Fruit fly (Drosophila melanogaster): ENCODE results near the gene CG14286.

DNA sequence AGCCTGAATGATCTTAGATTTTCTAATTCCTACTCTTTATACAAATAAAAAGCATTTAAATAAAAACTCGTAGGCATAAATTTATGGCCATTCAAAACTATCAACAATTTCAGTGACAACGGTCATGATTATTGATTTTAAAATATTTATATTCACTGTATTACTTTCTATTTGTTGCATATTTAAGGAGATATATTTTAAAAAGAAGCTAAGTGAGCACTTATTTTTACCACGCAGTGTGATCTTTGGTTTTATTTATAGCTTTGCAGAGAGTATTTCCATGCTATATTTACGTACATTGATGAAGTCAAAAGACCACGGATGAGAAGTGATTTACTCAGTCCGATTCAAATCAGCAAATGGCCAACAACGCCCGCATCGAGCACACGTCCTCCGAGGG lies 869 bp downstream of the CG14286 start, which contains the start of gene CG14285:
- no peak for TF ChIP-seq lola (GFP tag; optimal IDR thresholded peaks at IDR 0.05)
- no peak for TF ChIP-seq Jra (GFP tag; optimal IDR thresholded peaks at IDR 0.05)
- TF ChIP-seq psq (GFP tag; optimal IDR thresholded peaks at IDR 0.05) = no peak
- TF ChIP-seq Dif (GFP tag; optimal IDR thresholded peaks at IDR 0.05; ENCODE audit: partially characterized antibody) = no peak
- no peak for TF ChIP-seq brk (GFP tag; optimal IDR thresholded peaks at IDR 0.05)

Data from whole organism, wandering third instar larva.